Fruit fly (Drosophila melanogaster): Measurements from ENCODE around the gene CG13308.

DNA sequence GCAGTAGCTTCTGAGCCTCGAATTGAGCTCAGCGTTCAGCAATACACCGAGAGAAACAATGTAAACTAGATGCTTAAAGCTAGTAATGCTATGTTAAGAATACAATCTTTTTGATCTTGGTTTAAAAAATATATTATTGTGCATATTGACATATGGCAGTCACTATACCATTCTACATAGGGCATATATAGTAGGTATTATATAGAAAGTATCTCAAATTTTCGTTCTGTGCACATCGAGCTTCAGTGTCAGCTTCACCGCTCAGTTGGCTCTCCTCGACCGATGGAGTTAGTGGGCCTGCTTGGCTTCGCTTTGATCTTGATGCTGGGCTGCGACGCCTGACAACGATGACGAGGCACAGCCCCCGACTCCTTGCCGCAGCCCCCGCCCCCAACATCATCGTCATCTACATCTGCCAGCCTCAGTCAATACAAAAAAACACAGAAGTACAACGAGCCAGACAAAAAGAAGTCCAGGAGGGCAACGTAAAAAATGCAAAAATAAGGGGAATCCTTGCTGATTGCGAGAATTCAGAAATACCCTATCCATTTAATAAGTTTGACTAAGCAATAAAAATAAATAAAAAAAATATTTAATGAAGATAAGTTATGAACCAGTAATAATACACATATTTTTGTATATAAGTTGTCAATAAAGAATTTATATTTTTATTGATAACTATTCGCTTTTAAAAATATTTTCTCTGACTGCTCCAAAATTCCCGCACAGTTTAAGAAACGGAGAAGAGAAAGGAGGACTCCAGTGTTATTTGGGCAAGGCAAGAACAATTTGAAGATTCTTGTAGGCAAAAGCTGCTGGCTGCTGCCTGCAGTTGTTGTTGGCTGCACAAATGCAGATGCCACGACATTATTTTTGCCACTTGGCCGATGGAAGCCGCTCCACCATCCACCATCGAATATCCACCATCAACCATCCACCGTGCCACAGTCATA lies 13.6 kb downstream of the CG13308 start:
- TF ChIP-seq CG4496 (GFP tag; IDR thresholded peaks at IDR 0.05) (peak; percentile 92), CG32121 (GFP tag; IDR thresholded peaks at IDR 0.05) (peak; percentile 76), Pif1B (GFP tag; optimal IDR thresholded peaks at IDR 0.05) (peak; percentile 86), EcR (GFP tag; optimal IDR thresholded peaks at IDR 0.05) (peak; percentile 56), CG8159 (tag; optimal IDR thresholded peaks at IDR 0.05) (peak; percentile 91), Snoo (tag; optimal IDR thresholded peaks at IDR 0.05) (peak; percentile 77), Ets98B (GFP tag; IDR thresholded peaks at IDR 0.05) (peak; percentile 86), CG10348 (GFP tag; IDR thresholded peaks at IDR 0.05) (no peak), rn (GFP tag; IDR thresholded peaks at IDR 0.05) (peak; percentile 73; the same call in 1 of the 2 replicates), gl (tag; optimal IDR thresholded peaks at IDR 0.05) (peak; percentile 93), CG13204 (GFP tag; optimal IDR thresholded peaks at IDR 0.05) (peak; percentile 90), CG17806 (tag; optimal IDR thresholded peaks at IDR 0.05) (peak; percentile 98), fd96Ca (GFP tag; IDR thresholded peaks at IDR 0.05) (peak; percentile 76; the same call in 2 of the 3 replicates)

Measured in whole organism, pupa.